Worm (Caenorhabditis elegans): Measurements from ENCODE around the gene C49C8.5.

The C49C8.5 gene

DNA sequence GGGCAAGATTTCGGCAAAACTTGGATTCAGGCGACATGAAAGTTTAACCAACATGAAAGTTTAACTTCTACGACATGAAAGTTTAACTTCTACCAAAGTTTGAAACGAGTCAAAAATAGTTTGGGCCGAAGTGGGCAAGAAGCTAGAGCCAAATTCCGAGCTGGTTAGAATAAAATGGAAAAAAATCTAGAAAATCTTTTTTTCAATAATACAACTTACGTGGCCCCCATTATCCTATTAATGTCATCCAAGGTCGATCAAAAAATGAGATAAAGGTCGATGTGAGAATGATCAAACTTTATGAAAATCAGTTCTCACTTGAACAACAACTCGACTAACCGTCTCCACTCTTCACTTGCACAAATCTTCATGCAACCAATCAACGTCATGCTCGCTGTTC, 23.8 kb upstream of the C49C8.5 start, which contains the start of gene F08B4.8:
TSS of gene F08B4.8 (plus strand) at position 301 of the 400 bp plus-strand sequence.
- no peak for TF ChIP-seq nhr-41 (GFP tag; IDR thresholded peaks at IDR 0.05)
- no peak for TF ChIP-seq Y75B8A.6 (GFP tag; IDR thresholded peaks at IDR 0.05)
- no peak for TF ChIP-seq Y5F2A.4 (GFP tag; optimal IDR thresholded peaks at IDR 0.05)
- no peak for TF ChIP-seq zfp-2 (tag; optimal IDR thresholded peaks at IDR 0.05)
- TF ChIP-seq F10B5.3 (tag; optimal IDR thresholded peaks at IDR 0.05), result no peak
- TF ChIP-seq lin-15B (tag; optimal IDR thresholded peaks at IDR 0.05), result no peak
- TF ChIP-seq dmd-9 (GFP tag; IDR thresholded peaks at IDR 0.05), result no peak
- TF ChIP-seq ceh-62 (tag; optimal IDR thresholded peaks at IDR 0.05), result no peak
- no peak for TF ChIP-seq saeg-2 (GFP tag; IDR thresholded peaks at IDR 0.05)
- no peak for TF ChIP-seq ceh-44 (GFP tag; IDR thresholded peaks at IDR 0.05)
- no peak for TF ChIP-seq egl-43 (GFP tag; IDR thresholded peaks at IDR 0.05)
- TF ChIP-seq lin-1 (GFP tag; IDR thresholded peaks at IDR 0.05), result no peak
- no peak for TF ChIP-seq unc-130 (GFP tag; optimal IDR thresholded peaks at IDR 0.05)
- no peak for TF ChIP-seq nhr-25 (tag; optimal IDR thresholded peaks at IDR 0.05; ENCODE audit: borderline replicate concordance, insufficient read depth)
- no peak for TF ChIP-seq F49E8.2 (tag; optimal IDR thresholded peaks at IDR 0.05; ENCODE audit: borderline replicate concordance)
- no peak for TF ChIP-seq mdt-29 (GFP tag; IDR thresholded peaks at IDR 0.05)
- TF ChIP-seq nhr-77 (tag; optimal IDR thresholded peaks at IDR 0.05), result no peak
- no peak for TF ChIP-seq set-16 (GFP tag; IDR thresholded peaks at IDR 0.05)
- TF ChIP-seq gei-8 (GFP tag; optimal IDR thresholded peaks at IDR 0.05), result no peak

DNA sequence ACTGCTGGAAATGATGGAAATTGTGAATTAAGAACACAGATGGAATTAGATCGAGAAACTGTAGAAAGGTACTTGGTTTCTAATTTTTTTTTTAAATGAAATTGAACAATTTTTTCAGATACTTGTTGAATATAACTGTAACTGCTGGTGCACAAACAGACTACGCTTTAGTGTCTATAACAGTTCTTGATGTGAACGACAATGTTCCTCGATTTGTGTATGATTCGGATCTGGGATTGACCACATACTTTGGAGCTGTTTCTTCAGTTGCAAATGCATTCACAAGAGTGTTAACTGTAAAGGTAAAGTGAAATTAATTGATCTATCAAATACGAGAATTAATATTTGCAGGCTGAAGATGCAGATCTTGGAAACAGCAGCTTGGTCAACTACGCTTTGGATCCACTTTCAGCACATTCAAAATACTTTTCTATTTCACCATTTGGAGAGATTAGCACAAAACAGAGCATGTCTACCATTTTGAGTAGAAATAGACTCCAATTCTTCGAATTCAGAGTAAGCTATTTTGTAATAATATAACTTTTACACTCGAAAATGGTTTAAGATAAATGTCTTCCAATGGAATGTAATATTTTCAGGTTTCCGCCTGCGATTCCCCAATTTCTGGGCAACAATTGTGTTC, 20.4 kb upstream of the C49C8.5 start:
- TF ChIP-seq madf-5 (GFP tag; IDR thresholded peaks at IDR 0.05) (no peak), unc-62 (GFP tag; optimal IDR thresholded peaks at IDR 0.05 in 1 of 2) (peak in 1 of 2 experiments; percentile 93), unc-62 (tag; optimal IDR thresholded peaks at IDR 0.05) (no peak), nhr-77 (tag; optimal IDR thresholded peaks at IDR 0.05) (no peak)

- TF ChIP-seq egl-43 (GFP tag; IDR thresholded peaks at IDR 0.05) (no peak), unc-130 (GFP tag; optimal IDR thresholded peaks at IDR 0.05) (no peak), nhr-77 (tag; optimal IDR thresholded peaks at IDR 0.05) (no peak), nhr-76 (tag; optimal IDR thresholded peaks at IDR 0.05) (no peak), zfp-3 (GFP tag; conservative IDR thresholded peaks at IDR 0.05) (no peak), ceh-62 (tag; optimal IDR thresholded peaks at IDR 0.05) (no peak), arid-1 (GFP tag; conservative IDR thresholded peaks at IDR 0.05) (no peak), dpl-1 (GFP tag; optimal IDR thresholded peaks at IDR 0.05) (no peak), lsy-2 (tag; optimal IDR thresholded peaks at IDR 0.05) (no peak), mdl-1 (tag; optimal IDR thresholded peaks at IDR 0.05) (no peak)
These were observed 15.2 kb upstream of the C49C8.5 start, which contains the start of gene cdh-5 for ce11 chrIV:8668635-8669034. TSS of gene cdh-5 (plus strand) at chrIV:8668935.

DNA sequence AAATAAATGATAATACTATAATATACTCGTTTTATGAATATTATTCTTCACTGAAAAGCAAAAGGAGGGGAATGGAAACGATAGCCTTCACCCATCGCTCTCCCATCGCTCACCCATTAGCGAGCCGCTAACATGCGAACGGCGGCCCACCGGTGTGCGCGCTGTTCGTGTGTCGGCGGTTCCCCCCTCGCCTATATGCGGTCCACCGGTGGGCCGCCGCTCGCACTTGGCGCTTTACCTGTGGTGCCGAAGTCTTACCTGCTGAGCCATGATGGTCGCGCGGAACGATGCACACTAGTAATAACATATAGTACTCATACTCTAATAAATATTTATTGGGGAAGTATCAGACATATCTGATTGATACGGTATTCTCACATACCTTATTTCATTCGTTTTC, 13.7 kb upstream of the C49C8.5 start:
- TF ChIP-seq Y48G9A.11 (GFP tag; IDR thresholded peaks at IDR 0.05), result peak; percentile 57
- TF ChIP-seq set-16 (GFP tag; IDR thresholded peaks at IDR 0.05), result peak; percentile 92; the same call in 1 of the 2 replicates

- TF ChIP-seq R02D3.7 (tag; optimal IDR thresholded peaks at IDR 0.05), result peak; percentile 47
- no peak for TF ChIP-seq egl-43 (GFP tag; IDR thresholded peaks at IDR 0.05)
- no peak for TF ChIP-seq ztf-7 (tag; optimal IDR thresholded peaks at IDR 0.05)
- peak; percentile 99 for TF ChIP-seq Y48G9A.11 (GFP tag; IDR thresholded peaks at IDR 0.05)
- peak; percentile 89 for TF ChIP-seq T20F7.1 (GFP tag; optimal IDR thresholded peaks at IDR 0.05)
These were observed 12.3 kb upstream of the C49C8.5 start for ce11 chrIV:8665778-8666177.
